Worm (Caenorhabditis elegans): ENCODE measurements around the gene ndx-2.

DNA sequence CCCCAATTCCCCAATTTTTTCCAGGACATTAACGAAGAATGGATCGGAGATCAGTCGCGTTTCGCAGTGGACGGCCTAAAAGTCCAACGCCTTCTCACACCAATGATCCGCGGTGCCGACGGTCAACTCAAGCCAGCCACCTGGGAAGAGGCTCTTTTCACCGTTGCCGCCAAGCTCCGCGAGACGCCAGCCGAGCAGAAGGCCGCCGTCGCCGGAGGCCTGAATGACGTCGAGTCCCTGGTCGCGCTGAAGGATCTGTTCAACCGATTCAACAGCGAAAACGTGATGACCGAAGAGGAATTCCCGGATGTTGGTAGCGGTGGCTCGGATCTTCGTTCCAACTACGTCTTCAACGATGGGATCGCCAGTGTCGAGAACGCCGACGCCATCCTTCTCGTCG lies 38.1 kb upstream of the ndx-2 start:
- TF ChIP-seq elt-4 (tag; optimal IDR thresholded peaks at IDR 0.05): peak; percentile 7
- TF ChIP-seq elt-2 (tag; optimal IDR thresholded peaks at IDR 0.05): no peak
- TF ChIP-seq sox-4 (tag; optimal IDR thresholded peaks at IDR 0.05): no peak
- no peak for TF ChIP-seq unc-3 (GFP tag; conservative IDR thresholded peaks at IDR 0.05)
- TF ChIP-seq unc-3 (tag; optimal IDR thresholded peaks at IDR 0.05): no peak
- TF ChIP-seq unc-55 (GFP tag; optimal IDR thresholded peaks at IDR 0.05): no peak
- no peak for TF ChIP-seq lin-11 (tag; optimal IDR thresholded peaks at IDR 0.05)
- TF ChIP-seq rnt-1 (tag; optimal IDR thresholded peaks at IDR 0.05): no peak
- no peak for TF ChIP-seq pha-4 (tag; optimal IDR thresholded peaks at IDR 0.05)
- no peak for TF ChIP-seq madf-2 (tag; optimal IDR thresholded peaks at IDR 0.05)
- no peak for TF ChIP-seq unc-42 (tag; optimal IDR thresholded peaks at IDR 0.05)
- no peak for TF ChIP-seq fax-1 (tag; optimal IDR thresholded peaks at IDR 0.05)

Data from whole organism, late embryonic.